Worm (Caenorhabditis elegans) whole organism, L4/young adult: Measurements from ENCODE around the gene thoc-5.

Source experiments
- W03F9.2 ChIP-seq: fragments of 150-350 bp; optimal IDR thresholded peaks from 2 replicates; lab custom pipeline; 2014; ENCODE audit warnings: missing biosample characterization, missing genetic modification characterization
- him-1 ChIP-seq: sonication (generic microtip); optimal IDR thresholded peaks from 2 replicates; lab custom pipeline; 2016; ENCODE audit warnings: missing genotype, missing genetic modification reagents, missing genetic modification characterization, missing compliant biosample characterization

DNA sequence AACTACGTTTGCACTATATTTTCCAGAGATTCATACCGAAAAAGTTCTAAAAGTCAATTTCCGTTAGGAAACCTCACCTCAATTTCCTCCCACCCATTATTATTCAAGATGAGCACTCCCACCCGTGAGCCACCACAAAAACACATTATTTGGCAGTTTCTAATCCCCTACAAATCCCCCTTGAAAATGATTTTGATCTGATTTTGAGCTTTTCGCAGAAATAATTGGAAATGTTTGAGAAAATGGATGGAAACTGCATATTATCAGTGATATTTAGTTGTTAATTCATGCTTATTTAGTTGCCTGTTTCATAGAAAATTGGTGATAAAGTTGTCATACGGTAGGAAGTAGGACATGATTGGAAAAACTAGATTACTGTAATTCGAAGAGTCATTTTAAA is 8.7 kb downstream of the thoc-5 start:
- TF ChIP-seq him-1 (tag; lab: Kevin White, UChicago) (no peak), W03F9.2 (tag; lab: Kevin White, UChicago) (no peak)
